Worm (Caenorhabditis elegans): ENCODE data around the gene C35C5.8.

The C35C5.8 gene

ce11 chrX:11509547-11509946, 23.8 kb upstream of the C35C5.8 start:
- no peak for TF ChIP-seq C08G9.2 (tag; optimal IDR thresholded peaks at IDR 0.05)
- no peak for TF ChIP-seq ceh-14 (tag; optimal IDR thresholded peaks at IDR 0.05)
- TF ChIP-seq elt-2 (tag; optimal IDR thresholded peaks at IDR 0.05) = peak; percentile 56
- TF ChIP-seq ceh-30 (tag; optimal IDR thresholded peaks at IDR 0.05) = no peak

- TF ChIP-seq hlh-8 (tag; optimal IDR thresholded peaks at IDR 0.05) (no peak), ceh-48 (tag; optimal IDR thresholded peaks at IDR 0.05) (peak; percentile 69)
Observed at ce11 chrX:11511231-11511630, 22.2 kb upstream of the C35C5.8 start, which contains the start of gene ccdc-149. Gene ccdc-149, minus strand, starts transcription at chrX:11511451.

- TF ChIP-seq elt-2 (tag; optimal IDR thresholded peaks at IDR 0.05) (peak; percentile 61), hlh-8 (tag; optimal IDR thresholded peaks at IDR 0.05) (no peak)
Observed at ce11 chrX:11515381-11515780, 18.0 kb upstream of the C35C5.8 start.

ce11 chrX:11517433-11517832, 16.0 kb upstream of the C35C5.8 start:
- TF ChIP-seq Y22D7AL.16 (tag; optimal IDR thresholded peaks at IDR 0.05) = no peak
- no peak for TF ChIP-seq hlh-15 (tag; optimal IDR thresholded peaks at IDR 0.05)
- TF ChIP-seq hlh-13 (GFP tag; optimal IDR thresholded peaks at IDR 0.05) = no peak
- no peak for TF ChIP-seq ceh-48 (tag; optimal IDR thresholded peaks at IDR 0.05)
- TF ChIP-seq ceh-30 (tag; optimal IDR thresholded peaks at IDR 0.05) = no peak
- no peak for TF ChIP-seq fkh-10 (GFP tag; optimal IDR thresholded peaks at IDR 0.05)
- TF ChIP-seq fax-1 (tag; optimal IDR thresholded peaks at IDR 0.05) = no peak
- TF ChIP-seq fkh-6 (tag; optimal IDR thresholded peaks at IDR 0.05) = no peak
- TF ChIP-seq ref-2 (tag; optimal IDR thresholded peaks at IDR 0.05) = no peak
- TF ChIP-seq pha-4 (tag; optimal IDR thresholded peaks at IDR 0.05) = no peak
- TF ChIP-seq tbx-7 (tag; optimal IDR thresholded peaks at IDR 0.05) = no peak
- TF ChIP-seq pax-1 (tag; optimal IDR thresholded peaks at IDR 0.05) = no peak
- TF ChIP-seq C08G9.2 (tag; optimal IDR thresholded peaks at IDR 0.05) = no peak

ce11 chrX:11518415-11518814, 15.0 kb upstream of the C35C5.8 start:
- TF ChIP-seq unc-42 (tag; optimal IDR thresholded peaks at IDR 0.05) = no peak
- TF ChIP-seq K09A11.1 (tag; optimal IDR thresholded peaks at IDR 0.05; ENCODE audit: insufficient read depth) = no peak
- TF ChIP-seq ref-2 (tag; optimal IDR thresholded peaks at IDR 0.05) = no peak
- no peak for TF ChIP-seq ztf-16 (tag; optimal IDR thresholded peaks at IDR 0.05)
- no peak for TF ChIP-seq sox-2 (GFP tag; IDR thresholded peaks at IDR 0.05)
- TF ChIP-seq sox-4 (tag; optimal IDR thresholded peaks at IDR 0.05) = no peak
- TF ChIP-seq hlh-30 (tag; optimal IDR thresholded peaks at IDR 0.05; ENCODE audit: insufficient read depth) = no peak

- TF ChIP-seq elt-2 (tag; optimal IDR thresholded peaks at IDR 0.05) = peak; percentile 33
- TF ChIP-seq hlh-6 (tag; optimal IDR thresholded peaks at IDR 0.05) = no peak
- no peak for TF ChIP-seq ets-4 (tag; optimal IDR thresholded peaks at IDR 0.05)
- TF ChIP-seq sdc-2 (tag; optimal IDR thresholded peaks at IDR 0.05) = no peak
Observed at ce11 chrX:11519016-11519509, 14.3 kb upstream of the C35C5.8 start, which contains the start of gene hpo-34. Gene hpo-34, minus strand, starts transcription at chrX:11519066.

ce11 chrX:11522058-11522757, 11.2 kb upstream of the C35C5.8 start, which contains the start of gene sdc-2:
Gene sdc-2, plus strand, starts transcription at chrX:11522707.
- no peak for TF ChIP-seq pax-1 (tag; optimal IDR thresholded peaks at IDR 0.05)
- TF ChIP-seq syd-9 (tag; optimal IDR thresholded peaks at IDR 0.05) = no peak
- no peak for TF ChIP-seq madf-2 (tag; optimal IDR thresholded peaks at IDR 0.05)
- peak; percentile 49 for TF ChIP-seq pros-1 (tag; optimal IDR thresholded peaks at IDR 0.05)
- peak; percentile 74 for TF ChIP-seq ceh-31 (tag; optimal IDR thresholded peaks at IDR 0.05)
- no peak for TF ChIP-seq fkh-10 (GFP tag; optimal IDR thresholded peaks at IDR 0.05)
- peak; percentile 9 for TF ChIP-seq che-1 (tag; optimal IDR thresholded peaks at IDR 0.05)
- TF ChIP-seq ztf-16 (tag; optimal IDR thresholded peaks at IDR 0.05) = no peak
- TF ChIP-seq dve-1 (tag; optimal IDR thresholded peaks at IDR 0.05) = peak; percentile 55
- TF ChIP-seq unc-55 (GFP tag; optimal IDR thresholded peaks at IDR 0.05) = peak; percentile 58
- TF ChIP-seq unc-42 (tag; optimal IDR thresholded peaks at IDR 0.05) = no peak

Measured in whole organism, late embryonic.